Fruit fly (Drosophila melanogaster) whole organism, wandering third instar larva: Measurements from ENCODE around the gene eIF2alpha.
A peak's percentile ranks its signal among the peaks of the same experiment; 100 is the strongest.

ENCODE experiments used
- CG32264 ChIP-seq: fragments of 200-800 bp; sonication (Bioruptor generic); optimal IDR thresholded peaks from 2 replicates; lab custom pipeline; 2016; ENCODE audit warnings: missing biosample characterization, missing genetic modification characterization
- CG9705 ChIP-seq: fragments of 200-800 bp; sonication (Bioruptor generic); optimal IDR thresholded peaks from 2 replicates; lab custom pipeline; 2018; ENCODE audit warnings: missing biosample characterization, mild to moderate bottlenecking, missing genetic modification characterization
- CrebA ChIP-seq: fragments of 200-800 bp; sonication (Bioruptor generic); optimal IDR thresholded peaks from 2 replicates; lab custom pipeline; 2016; ENCODE audit warnings: missing biosample characterization, mild to moderate bottlenecking, missing genetic modification characterization, borderline replicate concordance
- Dfd ChIP-seq: fragments of >200 bp; optimal IDR thresholded peaks from 2 replicates; lab custom pipeline; 2017; ENCODE audit warnings: missing biosample characterization, missing genetic modification characterization
- Dif ChIP-seq: fragments of 200-275, 200-300 bp; sonication (Bioruptor generic); optimal IDR thresholded peaks from 2 replicates; lab custom pipeline; 2018; ENCODE audit warnings: missing biosample characterization, missing genetic modification characterization; ENCODE audit not compliant: partially characterized antibody
- GATAd ChIP-seq: sonication (Bioruptor generic); optimal IDR thresholded peaks from 2 replicates; lab custom pipeline; 2016; ENCODE audit warnings: missing biosample characterization, missing genetic modification characterization
- HLH106 ChIP-seq: fragments of 200-800 bp; optimal IDR thresholded peaks from 3 replicates; lab custom pipeline; 2019; ENCODE audit warnings: missing biosample characterization, mild to moderate bottlenecking, missing genetic modification characterization, moderate library complexity
- Hr78 ChIP-seq: fragments of >200 bp; optimal IDR thresholded peaks from 2 replicates; lab custom pipeline; 2017; ENCODE audit warnings: missing biosample characterization, missing genetic modification characterization
- Jra ChIP-seq: sonication (Bioruptor generic); optimal IDR thresholded peaks from 2 replicates; lab custom pipeline; 2016; ENCODE audit warnings: missing biosample characterization, missing genetic modification characterization
- Mio ChIP-seq: sonication (Bioruptor generic); optimal IDR thresholded peaks from 2 replicates; lab custom pipeline; 2016; ENCODE audit warnings: missing biosample characterization, missing genetic modification characterization
- Myc ChIP-seq: fragments of >200 bp; optimal IDR thresholded peaks from 2 replicates; lab custom pipeline; 2017
- N ChIP-seq: fragments of >200 bp; optimal IDR thresholded peaks from 2 replicates; lab custom pipeline; 2018; ENCODE audit warnings: missing biosample characterization, missing external identifiers, missing genetic modification characterization
- OdsH ChIP-seq: fragments of 200-800 bp; sonication (Bioruptor generic); optimal IDR thresholded peaks from 2 replicates; lab custom pipeline; 2016; ENCODE audit warnings: missing biosample characterization, mild to moderate bottlenecking, missing genetic modification characterization
- Rel ChIP-seq, 2 experiments: fragments of 200-800 bp; sonication (Bioruptor generic) in 1 of 2; optimal IDR thresholded peaks; 2 replicates in 1 of 2; 3 replicates in 1 of 2; lab custom pipeline; 2016 to 2019; ENCODE audit warnings: mild to moderate bottlenecking in 2 of 2, missing biosample characterization in 2 of 2, missing genetic modification characterization in 2 of 2, moderate library complexity in 1 of 2
- Sp1 ChIP-seq: fragments of 200-800 bp; sonication (Bioruptor generic); optimal IDR thresholded peaks from 3 replicates; lab custom pipeline; 2019; ENCODE audit warnings: missing biosample characterization, mild to moderate bottlenecking, missing genetic modification characterization, moderate library complexity
- Vsx2 ChIP-seq: fragments of 200-300, 225-300 bp; sonication (Bioruptor generic); optimal IDR thresholded peaks from 2 replicates; lab custom pipeline; 2018; ENCODE audit warnings: missing biosample characterization, missing genetic modification characterization; ENCODE audit not compliant: partially characterized antibody
- br ChIP-seq: fragments of 200-800 bp; sonication (Bioruptor generic); optimal IDR thresholded peaks from 2 replicates; lab custom pipeline; 2016; ENCODE audit warnings: missing biosample characterization, missing genetic modification characterization
- brk ChIP-seq: fragments of 200-800 bp; sonication (Bioruptor generic); optimal IDR thresholded peaks from 2 replicates; lab custom pipeline; 2016; ENCODE audit warnings: missing biosample characterization, mild to moderate bottlenecking, missing genetic modification characterization
- dl ChIP-seq, 2 experiments: fragments of 175-275, 200-275 bp in 1 of 2; fragments of 200-275 bp in 1 of 2; sonication (Bioruptor generic); optimal IDR thresholded peaks; lab custom pipeline; 2018; ENCODE audit warnings: mild to moderate bottlenecking in 2 of 2, missing biosample characterization in 2 of 2, missing genetic modification characterization in 2 of 2, moderate library complexity in 2 of 2; ENCODE audit not compliant: partially characterized antibody in 2 of 2, insufficient read depth in 1 of 2
- dmrt93B ChIP-seq: fragments of 200-800 bp; sonication (Bioruptor generic); optimal IDR thresholded peaks from 2 replicates; lab custom pipeline; 2018; ENCODE audit warnings: missing biosample characterization, mild to moderate bottlenecking, missing genetic modification characterization
- dsf ChIP-seq: sonication (Bioruptor generic); optimal IDR thresholded peaks from 2 replicates; lab custom pipeline; 2016; ENCODE audit warnings: missing biosample characterization, missing genetic modification characterization, borderline replicate concordance
- ey ChIP-seq: fragments of 200-800 bp; sonication (Bioruptor generic); optimal IDR thresholded peaks from 2 replicates; lab custom pipeline; 2016; ENCODE audit warnings: missing biosample characterization, missing genetic modification characterization
- foxo ChIP-seq, 2 experiments: fragments of 200-800 bp; sonication (Bioruptor generic); optimal IDR thresholded peaks; 2 replicates in 1 of 2; 3 replicates in 1 of 2; lab custom pipeline; 2016 to 2017; ENCODE audit warnings: missing biosample characterization in 2 of 2, missing genetic modification characterization in 2 of 2
- fru ChIP-seq: fragments of 200-800 bp; sonication (Bioruptor generic); optimal IDR thresholded peaks from 3 replicates; lab custom pipeline; 2016; ENCODE audit warnings: missing biosample characterization, mild to moderate bottlenecking, missing genetic modification characterization
- h ChIP-seq: fragments of 200-800 bp; sonication (Bioruptor generic); optimal IDR thresholded peaks from 3 replicates; lab custom pipeline; 2016; ENCODE audit warnings: missing biosample characterization, mild to moderate bottlenecking, missing genetic modification characterization
- lola ChIP-seq: fragments of >200 bp; optimal IDR thresholded peaks from 2 replicates; lab custom pipeline; 2017; ENCODE audit warnings: missing biosample characterization, missing genetic modification characterization
- pan ChIP-seq: fragments of >200 bp; optimal IDR thresholded peaks from 2 replicates; lab custom pipeline; 2017
- psq ChIP-seq: fragments of 200-800 bp; sonication (Bioruptor generic); optimal IDR thresholded peaks from 3 replicates; lab custom pipeline; 2017; ENCODE audit warnings: missing biosample characterization, mild to moderate bottlenecking, missing genetic modification characterization, moderate library complexity
- rgr ChIP-seq: fragments of 200-800 bp; sonication (Bioruptor generic); optimal IDR thresholded peaks from 3 replicates; lab custom pipeline; 2016; ENCODE audit warnings: missing biosample characterization, mild to moderate bottlenecking, missing genetic modification characterization
- sv ChIP-seq: fragments of 200-800 bp; sonication (Bioruptor generic); optimal IDR thresholded peaks from 3 replicates; lab custom pipeline; 2016; ENCODE audit warnings: missing biosample characterization, missing genetic modification characterization
- tai ChIP-seq: sonication (Bioruptor generic); optimal IDR thresholded peaks from 2 replicates; lab custom pipeline; 2016; ENCODE audit warnings: missing biosample characterization, missing genetic modification characterization
- usp ChIP-seq: fragments of >200 bp; optimal IDR thresholded peaks from 2 replicates; lab custom pipeline; 2017; ENCODE audit warnings: missing biosample characterization, missing genetic modification characterization
- woc ChIP-seq: sonication (Bioruptor generic); optimal IDR thresholded peaks from 2 replicates; lab custom pipeline; 2016; ENCODE audit warnings: missing biosample characterization, mild to moderate bottlenecking, missing genetic modification characterization

The eIF2alpha gene

DNA sequence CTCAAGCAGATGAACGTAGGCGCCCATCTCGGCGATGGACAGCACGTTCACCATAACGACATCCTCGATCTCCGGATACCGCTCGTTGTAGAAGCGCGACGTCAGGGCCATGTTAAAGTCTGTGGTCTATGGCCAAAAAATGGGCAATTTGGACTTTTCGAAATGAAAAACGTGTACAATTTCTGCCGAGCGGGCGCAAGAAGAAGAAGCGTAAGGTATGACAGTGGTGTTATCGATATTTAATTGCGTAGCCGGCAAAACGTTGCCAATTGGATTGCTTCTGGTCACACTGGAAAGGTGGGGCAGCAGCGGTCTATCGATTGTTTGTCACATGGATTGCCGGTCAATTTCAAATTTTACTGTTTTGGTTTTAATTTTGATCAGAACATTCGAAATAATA is at the start of gene eIF2alpha:
eIF2alpha (minus strand) TSS at position 225 of the 400 bp plus-strand sequence.
- TF ChIP-seq HLH106 (no peak), rgr (GFP tag; lab: Kevin White, UChicago) (peak; percentile 23), Rel (GFP tag; optimal IDR thresholded peaks at IDR 0.05; lab: Kevin White, UChicago) (no peak), Rel (tag; optimal IDR thresholded peaks at IDR 0.05; lab: Kevin White, UChicago) (peak; percentile 59)
- TF ChIP-seq, all 38 proteins: peak for 2

DNA sequence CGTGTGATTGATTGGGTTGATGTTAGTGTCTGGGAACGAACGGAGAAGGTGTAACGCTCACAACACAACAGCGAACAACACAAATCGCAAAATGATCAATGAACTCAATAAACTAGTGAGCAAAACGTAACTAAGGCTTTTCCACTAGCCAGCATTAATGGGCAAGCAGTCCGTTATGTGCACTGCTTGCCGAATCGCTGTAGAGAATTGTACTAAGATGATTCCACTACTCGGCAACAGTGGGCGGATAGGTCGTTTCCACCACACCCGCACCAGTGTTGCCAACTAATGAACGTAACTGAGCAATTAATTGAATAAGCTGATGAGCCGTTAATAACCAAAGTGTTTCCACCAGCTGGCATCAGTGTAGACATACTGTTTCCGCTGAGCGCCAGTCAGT is 37.7 kb upstream of the eIF2alpha start:
- TF ChIP-seq Hr78 (GFP tag; lab: Kevin White, UChicago), result no peak
- TF ChIP-seq woc (GFP tag; lab: Kevin White, UChicago), result no peak
- TF ChIP-seq sv (GFP tag; lab: Kevin White, UChicago), result no peak
- TF ChIP-seq Myc (lab: Kevin White, UChicago), result no peak
- no peak for TF ChIP-seq CG9705 (GFP tag; lab: Kevin White, UChicago)
- no peak for TF ChIP-seq GATAd (GFP tag; lab: Kevin White, UChicago)
- no peak for TF ChIP-seq dl (GFP tag; optimal IDR thresholded peaks at IDR 0.05; lab: Kevin White, UChicago; ENCODE audit: insufficient read depth in 1 of 2, partially characterized antibody in 2 of 2)
- no peak for TF ChIP-seq Jra (GFP tag; lab: Kevin White, UChicago)
- TF ChIP-seq brk (GFP tag; lab: Kevin White, UChicago), result no peak
- TF ChIP-seq Dif (GFP tag; lab: Kevin White, UChicago), result no peak
- TF ChIP-seq CG32264 (GFP tag; lab: Kevin White, UChicago), result no peak
- no peak for TF ChIP-seq Vsx2 (GFP tag; lab: Kevin White, UChicago)
- no peak for TF ChIP-seq dsf (GFP tag; lab: Kevin White, UChicago)

DNA sequence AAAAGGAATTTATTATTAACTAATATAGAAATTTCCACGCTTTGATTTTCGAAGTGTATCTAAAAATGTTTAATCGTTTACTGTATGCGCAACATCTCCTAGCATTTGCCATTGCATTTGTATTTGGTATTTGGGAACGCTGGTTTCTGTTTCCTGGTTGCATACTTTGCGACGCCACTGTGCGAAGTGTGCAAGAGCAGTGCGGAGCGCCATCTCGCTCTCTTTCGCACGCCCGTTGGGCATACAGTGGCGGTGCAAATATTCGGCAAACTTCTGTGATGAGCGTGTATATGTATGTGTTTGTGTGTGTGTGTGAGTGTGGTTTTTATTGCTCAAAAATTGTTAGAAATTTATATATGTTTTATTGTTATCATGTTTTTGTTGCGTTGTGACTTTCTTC is 11.8 kb upstream of the eIF2alpha start:
- TF ChIP-seq brk (GFP tag; lab: Kevin White, UChicago), result no peak
- TF ChIP-seq br (GFP tag; lab: Kevin White, UChicago), result no peak
- peak; percentile 19 for TF ChIP-seq woc (GFP tag; lab: Kevin White, UChicago)
- no peak for TF ChIP-seq dl (GFP tag; optimal IDR thresholded peaks at IDR 0.05; lab: Kevin White, UChicago; ENCODE audit: insufficient read depth in 1 of 2, partially characterized antibody in 2 of 2)

DNA sequence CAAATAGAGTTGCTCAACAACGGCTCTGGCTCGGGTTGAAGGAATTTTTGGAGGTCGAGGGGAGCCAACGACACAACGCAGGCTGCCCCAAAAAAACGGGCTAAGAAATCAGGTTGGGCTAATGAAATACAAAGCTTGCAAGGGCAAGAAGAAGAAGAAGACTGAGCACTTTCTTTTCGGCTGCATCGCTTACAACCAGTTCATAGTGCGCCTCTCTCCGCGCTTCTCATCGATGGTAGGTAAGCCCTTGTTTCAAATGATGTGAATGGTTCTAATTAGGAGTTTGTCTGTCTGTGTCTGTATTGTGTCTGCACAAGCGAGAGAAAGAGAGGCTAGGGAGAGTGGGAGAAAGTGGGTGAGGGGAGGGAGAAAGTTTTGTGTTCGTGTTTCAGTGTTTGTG is 9.8 kb upstream of the eIF2alpha start:
- TF ChIP-seq tai (GFP tag; lab: Kevin White, UChicago) (no peak), foxo (GFP tag; optimal IDR thresholded peaks at IDR 0.05; lab: Kevin White, UChicago) (no peak), GATAd (GFP tag; lab: Kevin White, UChicago) (no peak), psq (GFP tag; lab: Kevin White, UChicago) (no peak), lola (GFP tag; lab: Kevin White, UChicago) (no peak), OdsH (no peak), dl (GFP tag; optimal IDR thresholded peaks at IDR 0.05; lab: Kevin White, UChicago; ENCODE audit: insufficient read depth in 1 of 2, partially characterized antibody in 2 of 2) (no peak), Dfd (GFP tag; lab: Kevin White, UChicago) (no peak), Dif (GFP tag; lab: Kevin White, UChicago) (no peak), Jra (GFP tag; lab: Kevin White, UChicago) (no peak), Sp1 (GFP tag; lab: Kevin White, UChicago) (no peak), brk (GFP tag; lab: Kevin White, UChicago) (no peak), ey (GFP tag; lab: Kevin White, UChicago) (no peak), fru (GFP tag; lab: Kevin White, UChicago) (no peak)

DNA sequence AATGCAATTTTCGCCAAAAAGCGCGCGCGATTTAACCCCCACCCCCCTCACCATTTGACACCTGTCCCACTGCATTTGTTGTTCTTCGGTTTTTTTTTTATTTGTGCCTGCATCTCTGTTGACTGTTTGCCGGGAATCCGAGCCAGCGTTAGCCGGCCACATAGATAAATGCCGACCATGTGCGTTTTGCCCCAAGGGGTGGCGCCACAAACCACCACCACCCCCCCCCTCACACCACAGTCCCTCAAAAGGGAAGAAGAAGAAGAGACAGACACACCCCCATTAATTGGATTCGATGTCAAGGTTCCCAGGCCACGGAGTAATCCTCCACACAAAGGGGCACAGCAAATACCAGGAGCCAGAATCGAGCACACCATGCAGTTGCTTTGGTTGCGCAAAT is 2.5 kb upstream of the eIF2alpha start:
- TF ChIP-seq Vsx2 (GFP tag; lab: Kevin White, UChicago) (no peak), Dfd (GFP tag; lab: Kevin White, UChicago) (no peak), fru (GFP tag; lab: Kevin White, UChicago) (no peak), woc (GFP tag; lab: Kevin White, UChicago) (no peak), pan (lab: Kevin White, UChicago) (no peak), h (GFP tag; lab: Kevin White, UChicago) (no peak), CrebA (GFP tag; lab: Kevin White, UChicago) (no peak), N (GFP tag; lab: Kevin White, UChicago) (no peak), foxo (GFP tag; optimal IDR thresholded peaks at IDR 0.05; lab: Kevin White, UChicago) (no peak), dmrt93B (no peak), Mio (GFP tag; lab: Kevin White, UChicago) (no peak), usp (GFP tag; lab: Kevin White, UChicago) (no peak), Sp1 (GFP tag; lab: Kevin White, UChicago) (no peak)
